Worm (Caenorhabditis elegans) whole organism, late embryonic: ENCODE results near the gene chtb-3.

Experiments used
- F13H6.1 ChIP-seq: sonication (generic microtip); optimal IDR thresholded peaks from 2 replicates; lab custom pipeline; 2016; ENCODE audit warnings: missing genetic modification characterization, missing compliant biosample characterization
- K09A11.1 ChIP-seq: sonication (generic microtip); optimal IDR thresholded peaks from 2 replicates; lab custom pipeline; 2017; ENCODE audit warnings: antibody characterized with exemption, mild to moderate bottlenecking, missing genetic modification characterization, missing compliant biosample characterization; ENCODE audit not compliant: insufficient read depth
- ceh-14 ChIP-seq: sonication (generic microtip); optimal IDR thresholded peaks from 2 replicates; lab custom pipeline; 2016; ENCODE audit warnings: missing genotype, missing genetic modification characterization, missing compliant biosample characterization
- ceh-30 ChIP-seq: fragments of 150-350 bp; optimal IDR thresholded peaks from 2 replicates; lab custom pipeline; 2014; ENCODE audit warnings: missing biosample characterization, missing genetic modification characterization
- ceh-34 ChIP-seq: sonication (generic microtip); optimal IDR thresholded peaks from 2 replicates; lab custom pipeline; 2016; ENCODE audit warnings: mild to moderate bottlenecking, missing genetic modification characterization, missing compliant biosample characterization
- ceh-9 ChIP-seq: sonication (generic microtip); optimal IDR thresholded peaks from 2 replicates; lab custom pipeline; 2016; ENCODE audit warnings: mild to moderate bottlenecking, missing genetic modification characterization, inconsistent platforms, missing compliant biosample characterization
- gmeb-2 ChIP-seq: sonication (generic microtip); optimal IDR thresholded peaks from 2 replicates; lab custom pipeline; 2016; ENCODE audit warnings: missing genetic modification characterization, inconsistent platforms, missing compliant biosample characterization
- hlh-15 ChIP-seq: sonication (generic microtip); optimal IDR thresholded peaks from 2 replicates; lab custom pipeline; 2016; ENCODE audit warnings: missing genetic modification characterization, missing compliant biosample characterization
- pha-4 ChIP-seq: fragments of 150-350 bp; optimal IDR thresholded peaks from 2 replicates; lab custom pipeline; 2018; ENCODE audit warnings: missing biosample characterization, missing genetic modification reagents, missing genetic modification characterization

DNA sequence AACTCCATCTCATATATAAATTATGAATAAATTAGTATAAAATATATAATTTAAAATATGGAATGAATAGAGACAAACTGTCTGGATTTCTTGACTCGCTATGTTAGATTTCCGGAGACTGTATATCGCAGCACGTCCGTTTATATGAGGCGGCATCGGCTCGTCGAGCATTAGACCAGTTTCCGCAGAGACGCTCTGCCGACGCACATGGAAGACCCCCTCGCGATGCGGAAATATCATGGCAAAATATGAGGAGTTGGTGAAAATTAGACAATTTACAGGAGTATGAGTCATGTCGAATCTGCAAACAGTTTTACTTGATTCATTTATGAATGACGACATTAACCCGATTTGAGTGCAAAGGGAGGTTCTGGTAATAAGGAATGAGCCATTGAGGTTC is at the start of gene chtb-3:
- TF ChIP-seq K09A11.1 (tag; lab: Kevin White, UChicago) (no peak), F13H6.1 (no peak), ceh-34 (tag; lab: Kevin White, UChicago) (no peak), ceh-30 (tag; lab: Kevin White, UChicago) (no peak), hlh-15 (no peak), ceh-14 (tag; lab: Kevin White, UChicago) (no peak), gmeb-2 (no peak), pha-4 (tag; lab: Kevin White, UChicago) (no peak), ceh-9 (tag; lab: Kevin White, UChicago) (no peak)
